Fruit fly (Drosophila melanogaster) whole organism, embryonic: ENCODE results near the gene CG3841.
A peak's percentile ranks its signal among the peaks of the same experiment; 100 is the strongest.

Experiments
- BtbVII ChIP-seq: fragments of 200-800 bp; sonication (Bioruptor generic); optimal IDR thresholded peaks from 3 replicates; lab custom pipeline; 2017; ENCODE audit warnings: missing biosample characterization, mild to moderate bottlenecking, missing genetic modification characterization
- CG10431 ChIP-seq: fragments of 200-800 bp; sonication (Bioruptor generic); optimal IDR thresholded peaks from 3 replicates; lab custom pipeline; 2018; ENCODE audit warnings: missing biosample characterization, mild to moderate bottlenecking, missing genetic modification characterization
- CG10462 ChIP-seq: fragments of 200-800 bp; sonication (Bioruptor generic); optimal IDR thresholded peaks from 2 replicates; lab custom pipeline; 2016; ENCODE audit warnings: missing biosample characterization, missing genetic modification characterization
- CG11093 ChIP-seq: fragments of 200-800 bp; sonication (Bioruptor generic); IDR thresholded peaks from 3 replicates; pipeline ENCODE4 v1.3.6; 2022; ENCODE audit warnings: missing biosample characterization, missing genetic modification characterization
- CG11398 ChIP-seq: fragments of 200-800 bp; sonication (Bioruptor generic); optimal IDR thresholded peaks from 2 replicates; lab custom pipeline; 2016; ENCODE audit warnings: missing biosample characterization, missing genetic modification characterization
- CG11504 ChIP-seq: fragments of 200-800 bp; sonication (Bioruptor generic); optimal IDR thresholded peaks from 3 replicates; lab custom pipeline; 2019; ENCODE audit warnings: missing biosample characterization, mild to moderate bottlenecking, missing genetic modification characterization, moderate library complexity
- CG14965 ChIP-seq: fragments of 200-800 bp; sonication (Bioruptor generic); optimal IDR thresholded peaks from 2 replicates; lab custom pipeline; 2016; ENCODE audit warnings: missing biosample characterization, missing genetic modification characterization, borderline replicate concordance
- CG15601 ChIP-seq: fragments of 200-800 bp; sonication (Bioruptor generic); optimal IDR thresholded peaks from 3 replicates; lab custom pipeline; 2019; ENCODE audit warnings: missing biosample characterization, mild to moderate bottlenecking, missing genetic modification characterization, moderate library complexity
- CG1602 ChIP-seq: fragments of 200-800 bp; sonication (Bioruptor generic); optimal IDR thresholded peaks from 3 replicates; lab custom pipeline; 2016; ENCODE audit warnings: missing biosample characterization, missing genetic modification characterization
- CG1792 ChIP-seq: fragments of 200-800 bp; sonication (Bioruptor generic); optimal IDR thresholded peaks from 2 replicates; lab custom pipeline; 2016; ENCODE audit warnings: missing biosample characterization, missing genetic modification characterization
- CG2120 ChIP-seq: fragments of 200-800 bp; sonication (Bioruptor generic); optimal IDR thresholded peaks from 3 replicates; lab custom pipeline; 2016; ENCODE audit warnings: missing biosample characterization, missing genetic modification characterization
- CG31388 ChIP-seq: fragments of 200-800 bp; sonication (Bioruptor generic); optimal IDR thresholded peaks from 2 replicates; lab custom pipeline; 2016; ENCODE audit warnings: missing biosample characterization, missing genetic modification characterization
- CG33213 ChIP-seq: fragments of 200-800 bp; sonication (Bioruptor generic); optimal IDR thresholded peaks from 3 replicates; lab custom pipeline; 2016; ENCODE audit warnings: missing biosample characterization, missing genetic modification characterization
- CG3995 ChIP-seq: fragments of 200-800 bp; sonication (Bioruptor generic); optimal IDR thresholded peaks from 3 replicates; lab custom pipeline; 2016; ENCODE audit warnings: missing biosample characterization, missing genetic modification characterization
- CG4360 ChIP-seq: fragments of 200-800 bp; sonication (Bioruptor generic); IDR thresholded peaks from 2 replicates; pipeline ENCODE4 v1.3.6; 2022; ENCODE audit warnings: missing biosample characterization, missing genetic modification characterization
- CG7271 ChIP-seq: fragments of 200-800 bp; sonication (Bioruptor generic); optimal IDR thresholded peaks from 2 replicates; lab custom pipeline; 2018; ENCODE audit warnings: missing biosample characterization, mild to moderate bottlenecking, missing genetic modification characterization, moderate library complexity
- CG8281 ChIP-seq: fragments of 200-800 bp; sonication (Bioruptor generic); optimal IDR thresholded peaks from 2 replicates; lab custom pipeline; 2018; ENCODE audit warnings: missing biosample characterization, mild to moderate bottlenecking, missing genetic modification characterization, moderate library complexity
- CG9876 ChIP-seq: fragments of 200-800 bp; sonication (Bioruptor generic); optimal IDR thresholded peaks from 2 replicates; lab custom pipeline; 2016; ENCODE audit warnings: missing biosample characterization, missing genetic modification characterization
- D ChIP-seq, 2 experiments: fragments of 200-800 bp in 1 of 2; fragments of >200 bp in 1 of 2; sonication (Bioruptor generic) in 1 of 2; optimal IDR thresholded peaks; 2 replicates in 1 of 2; 3 replicates in 1 of 2; lab custom pipeline; 2017; ENCODE audit warnings: mild to moderate bottlenecking in 1 of 2, missing biosample characterization in 1 of 2, missing genetic modification characterization in 1 of 2, missing genetic modification reagents in 1 of 2
- Deaf1 ChIP-seq: fragments of 200-800 bp; optimal IDR thresholded peaks from 3 replicates; lab custom pipeline; 2019; ENCODE audit warnings: missing biosample characterization, mild to moderate bottlenecking, missing genetic modification characterization, moderate library complexity
- Dref ChIP-seq: fragments of 200-800 bp; sonication (Bioruptor generic); IDR thresholded peaks from 2 replicates; pipeline ENCODE4 v1.3.6; 2022; ENCODE audit warnings: missing biosample characterization, missing genetic modification characterization
- GATAe ChIP-seq: fragments of 200-800 bp; sonication (Bioruptor generic); conservative IDR thresholded peaks from 2 replicates; pipeline ENCODE4 v1.3.6; 2022; ENCODE audit warnings: missing biosample characterization, missing genetic modification characterization
- HLH3B ChIP-seq: fragments of 200-800 bp; sonication (Bioruptor generic); IDR thresholded peaks from 2 replicates; pipeline ENCODE4 v1.3.6; 2022; ENCODE audit warnings: missing biosample characterization, missing genetic modification characterization
- Hmr ChIP-seq: fragments of 200-800 bp; sonication (Bioruptor generic); optimal IDR thresholded peaks from 3 replicates; lab custom pipeline; 2017; ENCODE audit warnings: mild to moderate bottlenecking, missing biosample characterization, missing genetic modification reagents, missing genetic modification characterization
- Lim3 ChIP-seq: fragments of 200-800 bp; sonication (Bioruptor generic); IDR thresholded peaks from 2 replicates; pipeline ENCODE4 v1.3.6; 2022; ENCODE audit warnings: missing biosample characterization, missing genetic modification characterization
- Meics ChIP-seq: fragments of 200-800 bp; sonication (Bioruptor generic); optimal IDR thresholded peaks from 2 replicates; lab custom pipeline; 2017; ENCODE audit warnings: missing biosample characterization, mild to moderate bottlenecking, missing genetic modification characterization
- NfI ChIP-seq: fragments of 200-800 bp; sonication (Bioruptor generic); optimal IDR thresholded peaks from 3 replicates; lab custom pipeline; 2018; ENCODE audit warnings: missing biosample characterization, mild to moderate bottlenecking, missing genetic modification characterization, moderate library complexity
- Scr ChIP-seq: fragments of 200-800 bp; sonication (Bioruptor generic); IDR thresholded peaks from 2 replicates; pipeline ENCODE4 v1.3.6; 2022; ENCODE audit warnings: missing biosample characterization, missing genetic modification characterization; ENCODE audit not compliant: partially characterized antibody
- Sry-δ ChIP-seq: fragments of 200-800 bp; sonication (Bioruptor generic); optimal IDR thresholded peaks from 2 replicates; lab custom pipeline; 2016; ENCODE audit warnings: missing biosample characterization, missing genetic modification characterization
- Ssrp ChIP-seq: fragments of 200-800 bp; sonication (Bioruptor generic); optimal IDR thresholded peaks from 2 replicates; lab custom pipeline; 2018; ENCODE audit warnings: missing biosample characterization, mild to moderate bottlenecking, missing genetic modification characterization, moderate library complexity
- ac ChIP-seq: fragments of 200-800 bp; sonication (Bioruptor generic); optimal IDR thresholded peaks from 3 replicates; lab custom pipeline; 2017; ENCODE audit warnings: missing biosample characterization, mild to moderate bottlenecking, missing genetic modification characterization
- ase ChIP-seq: fragments of 200-800 bp; sonication (Bioruptor generic); IDR thresholded peaks from 3 replicates; pipeline ENCODE4 v1.3.6; 2022; ENCODE audit warnings: missing biosample characterization, missing genetic modification characterization
- bowl ChIP-seq: fragments of 200-800 bp; sonication (Bioruptor generic); IDR thresholded peaks from 2 replicates; pipeline ENCODE4 v1.3.6; 2022; ENCODE audit warnings: missing biosample characterization, missing genetic modification characterization
- cato ChIP-seq: fragments of 200-800 bp; sonication (Bioruptor generic); optimal IDR thresholded peaks from 2 replicates; lab custom pipeline; 2016; ENCODE audit warnings: missing biosample characterization, missing genetic modification characterization, borderline replicate concordance
- crol ChIP-seq: fragments of 200-800 bp; sonication (Bioruptor generic); IDR thresholded peaks from 2 replicates; pipeline ENCODE4 v1.3.6; 2022; ENCODE audit warnings: missing biosample characterization, missing genetic modification characterization
- dmrt99B ChIP-seq: fragments of 200-800 bp; sonication (Bioruptor generic); optimal IDR thresholded peaks from 2 replicates; lab custom pipeline; 2018; ENCODE audit warnings: missing biosample characterization, mild to moderate bottlenecking, missing genetic modification characterization, moderate library complexity
- emc ChIP-seq: fragments of 200-800 bp; sonication (Bioruptor generic); optimal IDR thresholded peaks from 2 replicates; lab custom pipeline; 2016; ENCODE audit warnings: missing biosample characterization, missing genetic modification characterization
- esg ChIP-seq: fragments of 200-800 bp; sonication (Bioruptor generic); conservative IDR thresholded peaks from 2 replicates; pipeline ENCODE4 v1.3.6; 2022; ENCODE audit warnings: missing biosample characterization, missing genetic modification characterization
- gce ChIP-seq: fragments of 200-800 bp; sonication (Bioruptor generic); IDR thresholded peaks from 3 replicates; pipeline ENCODE4 v1.3.6; 2022; ENCODE audit warnings: missing biosample characterization, missing genetic modification characterization
- insv ChIP-seq, 2 experiments: fragments of 200-800 bp; sonication (Bioruptor generic); optimal IDR thresholded peaks; 3 replicates each; lab custom pipeline; 2016 to 2018; ENCODE audit warnings: missing biosample characterization in 2 of 2, missing genetic modification characterization in 2 of 2
- jigr1 ChIP-seq: fragments of 200-800 bp; sonication (Bioruptor generic); IDR thresholded peaks from 3 replicates; pipeline ENCODE4 v1.3.6; 2022; ENCODE audit warnings: missing biosample characterization, missing genetic modification characterization
- phol ChIP-seq: fragments of 200-800 bp; sonication (Bioruptor generic); optimal IDR thresholded peaks from 3 replicates; lab custom pipeline; 2018; ENCODE audit warnings: missing biosample characterization, mild to moderate bottlenecking, missing genetic modification characterization, moderate library complexity
- sim ChIP-seq: fragments of 200-800 bp; sonication (Bioruptor generic); IDR thresholded peaks from 2 replicates; pipeline ENCODE4 v1.3.6; 2022; ENCODE audit warnings: missing biosample characterization, missing genetic modification characterization
- sqz ChIP-seq: fragments of 200-800 bp; sonication (Bioruptor generic); optimal IDR thresholded peaks from 3 replicates; lab custom pipeline; 2018; ENCODE audit warnings: missing biosample characterization, mild to moderate bottlenecking, missing genetic modification characterization
- stc ChIP-seq: fragments of 200-800 bp; sonication (Bioruptor generic); IDR thresholded peaks from 2 replicates; pipeline ENCODE4 v1.3.6; 2022; ENCODE audit warnings: missing biosample characterization, missing genetic modification characterization
- tx ChIP-seq: fragments of 200-800 bp; sonication (Bioruptor generic); optimal IDR thresholded peaks from 2 replicates; lab custom pipeline; 2016; ENCODE audit warnings: missing biosample characterization, missing genetic modification characterization
- unpg ChIP-seq: fragments of 200-800 bp; sonication (Bioruptor generic); optimal IDR thresholded peaks from 3 replicates; lab custom pipeline; 2018; ENCODE audit warnings: missing biosample characterization, mild to moderate bottlenecking, missing genetic modification characterization, moderate library complexity
- wor ChIP-seq: fragments of 200-800 bp; sonication (Bioruptor generic); IDR thresholded peaks from 2 replicates; pipeline ENCODE4 v1.3.6; 2022; ENCODE audit warnings: missing biosample characterization, missing genetic modification characterization
- zf30C ChIP-seq: fragments of 200-800 bp; sonication (Bioruptor generic); optimal IDR thresholded peaks from 3 replicates; lab custom pipeline; 2018; ENCODE audit warnings: missing biosample characterization, mild to moderate bottlenecking, missing genetic modification characterization
- zfh1 ChIP-seq: fragments of 200-800 bp; sonication (Bioruptor generic); IDR thresholded peaks from 3 replicates; pipeline ENCODE4 v1.3.6; 2022; ENCODE audit warnings: missing biosample characterization, missing genetic modification characterization

Gene CG3841

dm6 chr2L:9567398-9567856, 21.8 kb upstream of the CG3841 start (continued):
- TF ChIP-seq CG10431 (peak; percentile 99), stc (GFP tag; lab: Robert Waterston, UW) (peak; percentile 98), CG15601 (tag; lab: Kevin White, UChicago) (peak; percentile 97), zfh1 (peak; percentile 95), CG14965 (GFP tag; lab: Kevin White, UChicago) (peak; percentile 86), phol (tag; lab: Kevin White, UChicago) (peak; percentile 88), Meics (GFP tag; lab: Kevin White, UChicago) (peak; percentile 99), gce (GFP tag; lab: Robert Waterston, UW) (peak; percentile 98), cato (GFP tag; lab: Kevin White, UChicago) (peak; percentile 86), emc (GFP tag; lab: Kevin White, UChicago) (peak; percentile 95), HLH3B (peak; percentile 95), tx (GFP tag; lab: Kevin White, UChicago) (peak; percentile 77), crol (GFP tag; lab: Robert Waterston, UW) (peak; percentile 71), sqz (GFP tag; lab: Kevin White, UChicago) (peak; percentile 99), Sry-δ (GFP tag; lab: Kevin White, UChicago) (peak; percentile 62), CG11504 (tag; lab: Kevin White, UChicago) (peak; percentile 95), GATAe (GFP tag; lab: Robert Waterston, UW) (peak; percentile 88), Lim3 (GFP tag; lab: Robert Waterston, UW) (peak; percentile 58; the same call in 1 of the 2 replicates), CG2120 (GFP tag; lab: Kevin White, UChicago) (peak; percentile 82), CG11398 (GFP tag; lab: Kevin White, UChicago) (peak; percentile 97), CG31388 (GFP tag; lab: Kevin White, UChicago) (peak; percentile 81), Deaf1 (tag; lab: Kevin White, UChicago) (peak; percentile 63), CG33213 (GFP tag; lab: Kevin White, UChicago) (peak; percentile 99), CG4360 (GFP tag; lab: Robert Waterston, UW) (peak; percentile 94), Ssrp (peak; percentile 84), CG1602 (GFP tag; lab: Kevin White, UChicago) (peak; percentile 82), zf30C (peak; percentile 73), bowl (GFP tag; lab: Robert Waterston, UW) (peak; percentile 94), esg (GFP tag; lab: Robert Waterston, UW) (peak; percentile 64), unpg (GFP tag; lab: Kevin White, UChicago) (peak; percentile 98), CG3995 (GFP tag; lab: Kevin White, UChicago) (peak; percentile 81), CG10462 (GFP tag; lab: Kevin White, UChicago) (peak; percentile 92), BtbVII (GFP tag; lab: Kevin White, UChicago) (peak; percentile 100), sim (GFP tag; lab: Robert Waterston, UW) (peak; percentile 93), wor (GFP tag; lab: Robert Waterston, UW) (peak; percentile 84), CG8281 (tag; lab: Kevin White, UChicago) (peak; percentile 91), D (optimal IDR thresholded peaks at IDR 0.05; lab: Kevin White, UChicago) (no peak), D (GFP tag; optimal IDR thresholded peaks at IDR 0.05; lab: Kevin White, UChicago) (peak; percentile 96), NfI (peak; percentile 100), jigr1 (GFP tag; lab: Robert Waterston, UW) (no peak), CG9876 (GFP tag; lab: Kevin White, UChicago) (peak; percentile 90), insv (GFP tag; optimal IDR thresholded peaks at IDR 0.05; lab: Kevin White, UChicago) (peak; percentile 7 to 87), Dref (GFP tag; lab: Robert Waterston, UW) (peak; percentile 35; the same call in 1 of the 2 replicates), ase (peak; percentile 96), Hmr (GFP tag; lab: Kevin White, UChicago) (peak; percentile 100), Scr (peak; percentile 15; the same call in 1 of the 2 replicates), CG11093 (GFP tag; lab: Robert Waterston, UW) (peak; percentile 33; the same call in 1 of the 3 replicates), dmrt99B (tag; lab: Kevin White, UChicago) (peak; percentile 96), ac (peak; percentile 89), CG1792 (GFP tag; lab: Kevin White, UChicago) (peak; percentile 88), CG7271 (tag; lab: Kevin White, UChicago) (peak; percentile 97)
